Fruit fly (Drosophila melanogaster): ENCODE results near the gene ssp2.

The ssp2 gene

dm6 chr3L:13928769-13929594, 36.0 kb upstream of the ssp2 start, which contains the start of the genes CG8833 and DCTN1-p150 (continued):
- TF ChIP-seq CG3281 (GFP tag; optimal IDR thresholded peaks at IDR 0.05), result peak; percentile 6
- TF ChIP-seq CG8478 (optimal IDR thresholded peaks at IDR 0.05), result no peak
- no peak for TF ChIP-seq Awh (GFP tag; IDR thresholded peaks at IDR 0.05)
- TF ChIP-seq Trl (optimal IDR thresholded peaks at IDR 0.05), result no peak
- peak; percentile 10 for TF ChIP-seq Trl (GFP tag; optimal IDR thresholded peaks at IDR 0.05)
- TF ChIP-seq CG7839 (tag; optimal IDR thresholded peaks at IDR 0.05), result no peak
- no peak for TF ChIP-seq CG1529 (GFP tag; optimal IDR thresholded peaks at IDR 0.05)
- no peak for TF ChIP-seq Myb (GFP tag; optimal IDR thresholded peaks at IDR 0.05)
- TF ChIP-seq lab (GFP tag; optimal IDR thresholded peaks at IDR 0.05), result no peak
- no peak for TF ChIP-seq HHEX (GFP tag; optimal IDR thresholded peaks at IDR 0.05)
- TF ChIP-seq gsb (GFP tag; IDR thresholded peaks at IDR 0.05), result no peak
- TF ChIP-seq Dp (GFP tag; optimal IDR thresholded peaks at IDR 0.05), result no peak
- no peak for TF ChIP-seq hb (GFP tag; IDR thresholded peaks at IDR 0.05; ENCODE audit: partially characterized antibody)
- TF ChIP-seq CG32772 (GFP tag; IDR thresholded peaks at IDR 0.05), result no peak
- no peak for TF ChIP-seq CG10147 (GFP tag; optimal IDR thresholded peaks at IDR 0.05)
- TF ChIP-seq ken (GFP tag; IDR thresholded peaks at IDR 0.05), result 0 out of 3 replicates have a peak, but pooled peaks have one; percentile 18
- peak; percentile 43; the same call in 1 of the 4 replicates for TF ChIP-seq Gug (GFP tag; IDR thresholded peaks at IDR 0.05)
- TF ChIP-seq trem (tag; optimal IDR thresholded peaks at IDR 0.05), result peak; percentile 34
- no peak for TF ChIP-seq CG10543 (GFP tag; optimal IDR thresholded peaks at IDR 0.05)
- no peak for TF ChIP-seq Jarid2 (GFP tag; optimal IDR thresholded peaks at IDR 0.05)
- peak; percentile 43; the same call in 1 of the 2 replicates for TF ChIP-seq unc-4 (GFP tag; IDR thresholded peaks at IDR 0.05; ENCODE audit: partially characterized antibody)
- no peak for TF ChIP-seq CG3838 (GFP tag; optimal IDR thresholded peaks at IDR 0.05)
- no peak for TF ChIP-seq CG4282 (GFP tag; optimal IDR thresholded peaks at IDR 0.05)
- no peak for TF ChIP-seq gt (GFP tag; IDR thresholded peaks at IDR 0.05)
- peak; percentile 86 for TF ChIP-seq row (GFP tag; IDR thresholded peaks at IDR 0.05)
- TF ChIP-seq CG1603 (tag; optimal IDR thresholded peaks at IDR 0.05), result peak; percentile 37
- peak; percentile 47 for TF ChIP-seq sd (tag; optimal IDR thresholded peaks at IDR 0.05)
- TF ChIP-seq sug (tag; optimal IDR thresholded peaks at IDR 0.05), result no peak
- peak; percentile 47 for TF ChIP-seq grau (tag; optimal IDR thresholded peaks at IDR 0.05)
- no peak for TF ChIP-seq wor (GFP tag; IDR thresholded peaks at IDR 0.05)
- TF ChIP-seq CG2889 (GFP tag; IDR thresholded peaks at IDR 0.05), result no peak
- no peak for TF ChIP-seq CG15514 (GFP tag; optimal IDR thresholded peaks at IDR 0.05)
- 0 out of 3 replicates have a peak, but pooled peaks have one; percentile 10 for TF ChIP-seq zfh1 (GFP tag; IDR thresholded peaks at IDR 0.05)
- no peak for TF ChIP-seq dimm (GFP tag; IDR thresholded peaks at IDR 0.05)
- no peak for TF ChIP-seq ERR (GFP tag; optimal IDR thresholded peaks at IDR 0.05)
- TF ChIP-seq gem (tag; optimal IDR thresholded peaks at IDR 0.05), result no peak
- peak; percentile 90 for TF ChIP-seq sens (GFP tag)
- peak; percentile 12; the same call in 1 of the 2 replicates for TF ChIP-seq CG8765 (GFP tag; IDR thresholded peaks at IDR 0.05)
- TF ChIP-seq CG12744 (GFP tag; optimal IDR thresholded peaks at IDR 0.05), result no peak
- TF ChIP-seq Doc3 (GFP tag; IDR thresholded peaks at IDR 0.05; ENCODE audit: partially characterized antibody), result peak; percentile 32; the same call in 1 of the 3 replicates
- no peak for TF ChIP-seq lbe (GFP tag; optimal IDR thresholded peaks at IDR 0.05)
- no peak for TF ChIP-seq tup (GFP tag; optimal IDR thresholded peaks at IDR 0.05)
- peak in 1 of 2 experiments; percentile 3 for TF ChIP-seq chif (GFP tag; optimal IDR thresholded peaks at IDR 0.05)
- TF ChIP-seq Ptx1 (GFP tag; IDR thresholded peaks at IDR 0.05), result peak; percentile 57
- TF ChIP-seq CG2875 (GFP tag; optimal IDR thresholded peaks at IDR 0.05), result no peak
- peak; percentile 42 to 51 for TF ChIP-seq dpn (GFP tag; optimal IDR thresholded peaks at IDR 0.05)
- TF ChIP-seq zfh2 (GFP tag; optimal IDR thresholded peaks at IDR 0.05), result peak; percentile 56
- TF ChIP-seq Abd-B (GFP tag; optimal IDR thresholded peaks at IDR 0.05), result peak; percentile 56
- peak; percentile 41 for TF ChIP-seq odd (GFP tag; optimal IDR thresholded peaks at IDR 0.05)
- no peak for TF ChIP-seq klu (GFP tag; IDR thresholded peaks at IDR 0.05)
